Worm (Caenorhabditis elegans): ENCODE results near the gene C14A6.12.

DNA sequence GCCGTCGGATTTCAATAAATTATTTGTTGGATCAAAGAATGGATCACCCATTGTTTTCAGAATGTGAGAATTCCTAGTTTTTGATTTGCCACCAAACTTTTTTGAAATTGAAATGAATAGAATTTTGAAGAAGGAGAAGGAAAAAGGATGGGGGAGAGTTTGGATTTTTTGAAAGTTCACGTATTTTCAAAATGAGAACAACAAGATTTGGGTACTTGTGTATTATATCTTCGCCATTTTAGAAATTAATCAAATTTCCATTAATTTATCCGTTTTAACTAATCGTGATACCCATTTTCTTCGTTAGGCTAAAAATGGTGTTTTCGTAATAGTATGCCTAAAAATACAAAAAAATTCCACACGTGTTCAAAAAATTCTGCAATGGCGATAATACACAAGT lies 9.1 kb upstream of the C14A6.12 start, which contains the start of gene C14A6.8:
- TF ChIP-seq eor-1 (tag; optimal IDR thresholded peaks at IDR 0.05) (no peak), unc-39 (tag; optimal IDR thresholded peaks at IDR 0.05) (no peak), fkh-10 (GFP tag; optimal IDR thresholded peaks at IDR 0.05) (no peak), nhr-11 (tag; optimal IDR thresholded peaks at IDR 0.05) (no peak), fkh-2 (tag; optimal IDR thresholded peaks at IDR 0.05) (no peak), nhr-77 (tag; optimal IDR thresholded peaks at IDR 0.05) (no peak), ZK546.5 (tag; optimal IDR thresholded peaks at IDR 0.05) (no peak)

All from whole organism, L3 larva.